Fruit fly (Drosophila melanogaster): ENCODE results near the gene CG7950.

Gene CG7950

DNA sequence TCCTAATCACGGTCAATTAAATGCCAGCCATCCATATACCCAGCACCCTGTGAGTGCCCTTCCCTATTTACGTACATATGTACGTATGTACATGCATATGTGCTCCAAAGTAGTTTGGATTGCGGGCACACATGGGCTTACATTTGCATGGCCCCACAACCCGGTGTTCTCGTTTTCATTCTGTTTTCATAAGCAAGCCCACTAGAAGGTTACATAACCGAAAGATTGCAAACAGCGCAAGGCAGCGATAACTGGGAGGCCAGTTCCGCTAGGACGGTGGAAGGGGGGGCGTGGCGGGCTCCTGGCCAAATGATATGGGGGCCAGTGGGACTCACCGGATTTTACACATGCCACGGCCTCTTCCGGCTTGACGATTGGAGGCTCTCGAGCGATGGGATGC is 42.2 kb upstream of the CG7950 start:
- TF ChIP-seq sug (tag; optimal IDR thresholded peaks at IDR 0.05) (peak; percentile 31), CG6791 (GFP tag; IDR thresholded peaks at IDR 0.05; ENCODE audit: partially characterized antibody) (0 out of 3 replicates have a peak, but pooled peaks have one; percentile 8), schlank (tag; optimal IDR thresholded peaks at IDR 0.05) (no peak), Pdp1 (GFP tag; optimal IDR thresholded peaks at IDR 0.05) (peak in 1 of 2 experiments; percentile 91), ci (GFP tag; IDR thresholded peaks at IDR 0.05) (peak; percentile 21; the same call in 1 of the 3 replicates)

DNA sequence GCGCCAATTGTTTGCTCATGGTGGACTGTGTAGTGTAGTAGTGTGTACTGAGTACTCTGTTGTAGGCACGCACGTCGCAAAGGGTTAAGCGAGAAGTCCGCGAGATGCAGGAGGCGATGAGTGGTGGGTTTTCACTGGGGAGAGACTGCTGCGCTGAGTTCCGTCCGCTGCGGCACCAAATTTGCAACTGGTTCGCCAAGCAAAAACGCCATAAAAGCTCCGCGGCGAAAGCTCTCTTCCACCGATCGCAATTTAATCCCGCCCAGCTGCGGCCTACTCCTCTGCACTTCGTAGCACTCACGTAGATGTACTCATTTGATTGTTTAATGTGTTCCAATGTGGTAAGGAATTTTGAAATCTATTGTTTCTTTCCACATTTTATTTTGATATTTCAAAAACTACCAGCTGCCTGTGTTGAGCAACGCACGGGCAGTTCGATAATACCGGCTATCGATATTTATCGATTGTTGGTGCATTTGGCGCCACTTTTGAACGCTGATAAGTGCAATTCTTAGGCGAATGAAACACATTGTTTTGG is 41.6 kb upstream of the CG7950 start, which contains the start of gene CG7920:
Gene CG7920 (minus strand): TSS at position 308 of the 538 bp plus-strand sequence.
- TF ChIP-seq CG34422 (GFP tag; IDR thresholded peaks at IDR 0.05) (peak; percentile 55; the same call in 2 of the 3 replicates), oc (tag; optimal IDR thresholded peaks at IDR 0.05) (no peak), croc (GFP tag; conservative IDR thresholded peaks at IDR 0.05) (no peak), salm (tag; optimal IDR thresholded peaks at IDR 0.05) (no peak), CG11723 (GFP tag; optimal IDR thresholded peaks at IDR 0.05) (no peak), mld (GFP tag; IDR thresholded peaks at IDR 0.05; ENCODE audit: partially characterized antibody) (peak; percentile 13; the same call in 1 of the 3 replicates), Myb (GFP tag; optimal IDR thresholded peaks at IDR 0.05) (peak; percentile 79), CG6654 (GFP tag; optimal IDR thresholded peaks at IDR 0.05) (no peak), HLH3B (GFP tag; IDR thresholded peaks at IDR 0.05) (no peak), Dll (GFP tag; IDR thresholded peaks at IDR 0.05; ENCODE audit: partially characterized antibody) (peak; percentile 89), ssp (GFP tag; IDR thresholded peaks at IDR 0.05) (no peak), CG8765 (GFP tag; IDR thresholded peaks at IDR 0.05) (no peak), CG1233 (GFP tag; optimal IDR thresholded peaks at IDR 0.05) (no peak), CG9727 (GFP tag; optimal IDR thresholded peaks at IDR 0.05) (no peak), phol (tag; optimal IDR thresholded peaks at IDR 0.05) (peak; percentile 56), NFAT (GFP tag; IDR thresholded peaks at IDR 0.05) (peak; percentile 12; the same call in 1 of the 2 replicates), Fer3 (tag; optimal IDR thresholded peaks at IDR 0.05) (no peak), CG7786 (GFP tag; optimal IDR thresholded peaks at IDR 0.05) (no peak), Hr3 (GFP tag; optimal IDR thresholded peaks at IDR 0.05) (no peak), lilli (GFP tag; optimal IDR thresholded peaks at IDR 0.05) (peak; percentile 22), Elba2 (GFP tag; optimal IDR thresholded peaks at IDR 0.05) (no peak), CG5245 (GFP tag; optimal IDR thresholded peaks at IDR 0.05) (no peak), trh (GFP tag; optimal IDR thresholded peaks at IDR 0.05) (no peak), CG1024 (GFP tag; IDR thresholded peaks at IDR 0.05) (no peak), CG4328 (GFP tag; optimal IDR thresholded peaks at IDR 0.05) (no peak), CG18262 (tag; optimal IDR thresholded peaks at IDR 0.05) (peak; percentile 51), pros (GFP tag; optimal IDR thresholded peaks at IDR 0.05) (no peak), Xrp1 (GFP tag; IDR thresholded peaks at IDR 0.05) (no peak), CG1792 (GFP tag; optimal IDR thresholded peaks at IDR 0.05) (no peak), sna (GFP tag; IDR thresholded peaks at IDR 0.05; ENCODE audit: partially characterized antibody) (peak; percentile 83), Oli (tag; optimal IDR thresholded peaks at IDR 0.05) (no peak), CG4820 (GFP tag; optimal IDR thresholded peaks at IDR 0.05) (no peak), crol (GFP tag; IDR thresholded peaks at IDR 0.05) (0 out of 2 replicates have a peak, but pooled peaks have one; percentile 21), CG6175 (GFP tag; IDR thresholded peaks at IDR 0.05) (0 out of 3 replicates have a peak, but pooled peaks have one; percentile 15), sens (GFP tag) (no peak), mirr (GFP tag; optimal IDR thresholded peaks at IDR 0.05) (peak; percentile 1), sqz (GFP tag; optimal IDR thresholded peaks at IDR 0.05) (no peak), CG10654 (GFP tag; optimal IDR thresholded peaks at IDR 0.05) (no peak), z (GFP tag; IDR thresholded peaks at IDR 0.05) (0 out of 3 replicates have a peak, but pooled peaks have one; percentile 53), hkb (optimal IDR thresholded peaks at IDR 0.05) (no peak), hkb (GFP tag; IDR thresholded peaks at IDR 0.05) (peak; percentile 33), NfI (GFP tag; optimal IDR thresholded peaks at IDR 0.05) (peak; percentile 25), bsh (GFP tag; optimal IDR thresholded peaks at IDR 0.05) (peak in 1 of 2 experiments; percentile 14), Pdp1 (GFP tag; optimal IDR thresholded peaks at IDR 0.05) (peak in 1 of 2 experiments; percentile 10), CG6854 (GFP tag; optimal IDR thresholded peaks at IDR 0.05) (peak; percentile 43)
